Worm (Caenorhabditis elegans): ENCODE results near the gene ipla-1.

Gene ipla-1

DNA sequence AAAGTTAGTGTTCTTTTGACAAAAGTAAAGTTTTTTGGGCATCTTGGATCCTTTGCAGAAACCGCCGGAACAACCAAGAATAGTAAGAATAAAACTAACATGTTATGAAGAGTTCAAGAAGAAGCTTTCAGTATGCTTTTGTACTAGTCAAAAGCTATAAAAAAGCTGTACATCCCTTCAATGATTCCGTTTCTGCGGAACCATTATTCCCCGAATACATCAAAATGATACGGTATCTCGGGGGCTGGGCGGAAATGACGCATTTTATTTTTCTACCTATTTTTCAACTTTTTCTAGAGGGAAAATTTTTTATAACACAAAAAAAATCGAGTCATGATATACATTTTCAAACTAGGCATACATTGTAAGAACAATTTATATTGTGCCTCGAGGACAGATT is 18.5 kb upstream of the ipla-1 start, which contains the start of gene clec-138:
TSS of gene clec-138 (minus strand) at position 101 of the 400 bp plus-strand sequence.
- TF ChIP-seq tra-4 (tag; optimal IDR thresholded peaks at IDR 0.05) (no peak), ets-7 (tag; optimal IDR thresholded peaks at IDR 0.05) (no peak), sea-1 (GFP tag; conservative IDR thresholded peaks at IDR 0.05) (no peak), hmg-4 (GFP tag; optimal IDR thresholded peaks at IDR 0.05) (no peak), scrt-1 (GFP tag; IDR thresholded peaks at IDR 0.05) (no peak), hnd-1 (tag; optimal IDR thresholded peaks at IDR 0.05) (no peak), ama-1 (optimal IDR thresholded peaks at IDR 0.05) (no peak), tbx-37 (GFP tag; conservative IDR thresholded peaks at IDR 0.05) (no peak), hmbx-1 (tag; optimal IDR thresholded peaks at IDR 0.05) (no peak), tbx-11 (GFP tag; IDR thresholded peaks at IDR 0.05) (no peak), F13C5.2 (tag; optimal IDR thresholded peaks at IDR 0.05) (no peak), pes-1 (GFP tag; IDR thresholded peaks at IDR 0.05) (no peak), ceh-36 (tag; optimal IDR thresholded peaks at IDR 0.05) (no peak)

DNA sequence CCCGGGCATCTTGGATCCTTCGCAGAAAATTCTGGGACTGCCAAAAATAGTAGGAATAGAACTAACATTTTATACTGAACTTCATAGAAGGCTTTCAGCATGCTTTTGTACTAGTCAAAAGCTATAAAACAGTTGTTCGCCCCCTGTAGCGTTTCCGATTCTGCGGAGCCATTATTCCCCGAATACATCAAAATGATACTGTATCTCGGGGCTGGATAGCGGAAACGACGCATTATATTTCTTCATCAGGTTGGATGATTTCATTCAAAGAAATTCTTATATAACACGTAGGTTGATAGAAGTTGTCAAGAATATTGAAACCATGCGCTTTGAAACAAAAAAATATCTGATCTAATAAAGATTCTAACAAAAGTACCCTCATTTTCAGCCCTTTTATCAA is 16.8 kb upstream of the ipla-1 start, which contains the start of gene clec-137:
TSS of gene clec-137 (minus strand) at position 101 of the 400 bp plus-strand sequence.
- no peak for TF ChIP-seq sea-1 (GFP tag; conservative IDR thresholded peaks at IDR 0.05)
- no peak for TF ChIP-seq ceh-36 (tag; optimal IDR thresholded peaks at IDR 0.05)
- no peak for TF ChIP-seq tbx-11 (GFP tag; IDR thresholded peaks at IDR 0.05)
- TF ChIP-seq tra-4 (tag; optimal IDR thresholded peaks at IDR 0.05) = no peak
- no peak for TF ChIP-seq hmg-4 (GFP tag; optimal IDR thresholded peaks at IDR 0.05)
- TF ChIP-seq B0310.2 (tag; optimal IDR thresholded peaks at IDR 0.05) = no peak
- TF ChIP-seq scrt-1 (GFP tag; IDR thresholded peaks at IDR 0.05) = no peak
- TF ChIP-seq ets-7 (tag; optimal IDR thresholded peaks at IDR 0.05) = no peak
- TF ChIP-seq hmbx-1 (tag; optimal IDR thresholded peaks at IDR 0.05) = no peak
- no peak for TF ChIP-seq ceh-13 (GFP tag; optimal IDR thresholded peaks at IDR 0.05)
- TF ChIP-seq ama-1 (optimal IDR thresholded peaks at IDR 0.05) = no peak
- no peak for TF ChIP-seq tbx-37 (GFP tag; conservative IDR thresholded peaks at IDR 0.05)

DNA sequence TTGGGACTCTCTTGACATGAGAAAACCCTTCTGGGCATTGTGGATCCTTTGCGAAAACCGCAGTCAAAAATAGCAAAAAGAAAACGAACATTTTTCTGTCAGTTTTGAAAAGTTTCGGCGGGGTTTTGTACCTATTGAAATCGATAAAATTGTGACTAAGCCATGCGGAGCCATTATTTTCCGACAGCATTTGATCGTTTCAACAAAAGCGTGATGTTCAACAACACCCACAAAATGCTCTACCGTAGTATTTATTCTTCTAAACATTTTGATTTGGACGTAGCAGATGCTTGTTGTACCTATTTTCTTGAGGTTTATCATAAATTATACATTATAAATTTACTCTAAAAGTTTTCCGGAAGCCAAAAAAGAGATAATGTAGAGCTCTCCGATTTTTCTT is 15.3 kb upstream of the ipla-1 start, which contains the start of gene clec-136:
TSS of gene clec-136 (minus strand) at position 101 of the 400 bp plus-strand sequence.
- TF ChIP-seq ama-1 (optimal IDR thresholded peaks at IDR 0.05) = no peak

DNA sequence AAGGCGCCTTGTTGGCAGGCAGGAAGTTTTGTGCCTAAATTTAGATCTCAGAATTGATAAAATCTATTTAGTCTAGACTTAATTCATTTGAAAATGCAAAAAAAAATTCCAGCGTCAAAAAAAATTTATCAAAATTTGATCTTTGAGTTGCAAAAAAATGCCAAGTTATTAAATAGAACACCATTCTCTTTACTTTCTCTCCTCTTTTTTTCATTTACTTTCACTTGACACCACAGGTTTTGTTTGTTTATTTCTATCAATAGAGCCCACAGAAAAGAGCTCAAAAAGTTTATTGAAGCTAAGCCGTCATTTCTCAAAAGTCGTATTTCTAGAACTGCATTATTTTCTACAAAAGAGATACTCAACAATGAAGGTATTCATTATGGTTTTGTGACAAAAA is 11.5 kb upstream of the ipla-1 start, which contains the start of gene pqn-35:
TSS of gene pqn-35 (plus strand) at position 301 of the 400 bp plus-strand sequence.
- TF ChIP-seq tbx-37 (GFP tag; conservative IDR thresholded peaks at IDR 0.05) (no peak), ceh-36 (tag; optimal IDR thresholded peaks at IDR 0.05) (no peak), B0310.2 (tag; optimal IDR thresholded peaks at IDR 0.05) (no peak), ama-1 (optimal IDR thresholded peaks at IDR 0.05) (no peak), sea-1 (GFP tag; conservative IDR thresholded peaks at IDR 0.05) (no peak), ets-7 (tag; optimal IDR thresholded peaks at IDR 0.05) (no peak), hnd-1 (tag; optimal IDR thresholded peaks at IDR 0.05) (no peak), scrt-1 (GFP tag; IDR thresholded peaks at IDR 0.05) (no peak), tbx-11 (GFP tag; IDR thresholded peaks at IDR 0.05) (no peak), tra-4 (tag; optimal IDR thresholded peaks at IDR 0.05) (no peak), hmbx-1 (tag; optimal IDR thresholded peaks at IDR 0.05) (no peak), flt-1 (GFP tag; IDR thresholded peaks at IDR 0.05) (no peak), F13C5.2 (tag; optimal IDR thresholded peaks at IDR 0.05) (no peak), pes-1 (GFP tag; IDR thresholded peaks at IDR 0.05) (no peak), aly-1 (tag; optimal IDR thresholded peaks at IDR 0.05) (no peak), ceh-13 (GFP tag; optimal IDR thresholded peaks at IDR 0.05) (no peak)

DNA sequence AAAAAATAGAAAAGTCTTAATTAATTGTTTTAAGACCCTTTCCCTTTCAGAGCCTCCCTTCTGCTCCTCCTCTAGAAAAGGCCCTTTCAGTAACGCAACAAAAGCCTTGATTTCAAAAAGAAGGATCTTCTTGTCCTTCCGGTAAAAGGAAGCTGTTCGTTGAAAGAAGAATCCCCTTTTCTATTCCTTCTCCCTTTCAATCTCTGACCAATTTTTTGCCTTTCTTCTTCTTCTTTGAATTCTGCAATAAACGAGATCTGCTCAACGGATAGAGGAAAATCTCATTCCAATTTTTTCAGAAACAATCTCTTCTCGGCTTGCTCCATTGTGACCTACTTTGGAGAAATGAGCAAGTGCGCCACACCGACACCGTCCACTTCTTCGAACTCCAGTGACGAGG is 6.9 kb upstream of the ipla-1 start, which contains the start of gene F35D11.3:
TSS of gene F35D11.3 (plus strand) at position 300 of the 400 bp plus-strand sequence.
- no peak for TF ChIP-seq B0310.2 (tag; optimal IDR thresholded peaks at IDR 0.05)
- TF ChIP-seq ama-1 (optimal IDR thresholded peaks at IDR 0.05) = no peak
- TF ChIP-seq scrt-1 (GFP tag; IDR thresholded peaks at IDR 0.05) = no peak
- no peak for TF ChIP-seq tbx-37 (GFP tag; conservative IDR thresholded peaks at IDR 0.05)
- TF ChIP-seq ceh-36 (tag; optimal IDR thresholded peaks at IDR 0.05) = no peak
- TF ChIP-seq hmbx-1 (tag; optimal IDR thresholded peaks at IDR 0.05) = no peak
- TF ChIP-seq flt-1 (GFP tag; IDR thresholded peaks at IDR 0.05) = no peak
- TF ChIP-seq F13C5.2 (tag; optimal IDR thresholded peaks at IDR 0.05) = no peak
- no peak for TF ChIP-seq hmg-4 (GFP tag; optimal IDR thresholded peaks at IDR 0.05)
- no peak for TF ChIP-seq aly-1 (tag; optimal IDR thresholded peaks at IDR 0.05)
- no peak for TF ChIP-seq sea-1 (GFP tag; conservative IDR thresholded peaks at IDR 0.05)
- no peak for TF ChIP-seq tra-4 (tag; optimal IDR thresholded peaks at IDR 0.05)
- no peak for TF ChIP-seq ets-7 (tag; optimal IDR thresholded peaks at IDR 0.05)
- TF ChIP-seq hnd-1 (tag; optimal IDR thresholded peaks at IDR 0.05) = no peak
- no peak for TF ChIP-seq tbx-11 (GFP tag; IDR thresholded peaks at IDR 0.05)
- TF ChIP-seq pes-1 (GFP tag; IDR thresholded peaks at IDR 0.05) = no peak
- no peak for TF ChIP-seq ceh-13 (GFP tag; optimal IDR thresholded peaks at IDR 0.05)

DNA sequence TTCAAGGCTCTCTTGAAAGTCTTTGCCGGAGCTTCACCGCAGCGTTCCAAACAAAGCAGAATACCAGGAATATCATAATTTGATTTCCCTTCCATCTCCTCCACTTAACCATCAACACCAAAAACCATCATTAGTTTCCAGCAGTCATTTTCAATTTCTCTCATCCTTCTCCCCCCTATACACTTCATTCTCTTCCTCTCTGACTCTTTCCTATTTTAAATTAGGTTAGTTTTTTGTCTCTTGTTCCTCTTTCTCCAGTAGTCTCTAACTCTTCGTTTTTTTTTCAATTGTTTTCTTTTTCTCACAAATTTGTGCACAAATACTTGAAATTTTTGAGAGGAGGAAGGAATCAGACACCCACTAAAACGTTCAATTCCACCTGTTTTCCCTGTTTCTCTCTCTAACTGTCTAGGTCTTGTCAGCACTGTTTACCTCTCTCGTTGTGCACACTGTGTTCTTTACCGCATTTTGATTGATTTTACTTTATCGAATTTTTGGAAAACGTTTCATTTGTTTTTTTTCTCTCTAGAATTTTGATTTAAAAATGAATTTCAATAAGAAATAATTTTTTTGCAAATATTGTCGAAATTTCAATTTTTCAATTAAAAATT is 5.6 kb upstream of the ipla-1 start:
- no peak for TF ChIP-seq tbx-11 (GFP tag; IDR thresholded peaks at IDR 0.05)
- TF ChIP-seq hmbx-1 (tag; optimal IDR thresholded peaks at IDR 0.05) = no peak
- no peak for TF ChIP-seq hmg-4 (GFP tag; optimal IDR thresholded peaks at IDR 0.05)
- TF ChIP-seq B0310.2 (tag; optimal IDR thresholded peaks at IDR 0.05) = no peak
- TF ChIP-seq ceh-13 (GFP tag; optimal IDR thresholded peaks at IDR 0.05) = no peak
- no peak for TF ChIP-seq ets-7 (tag; optimal IDR thresholded peaks at IDR 0.05)
- TF ChIP-seq flt-1 (GFP tag; IDR thresholded peaks at IDR 0.05) = no peak
- TF ChIP-seq sea-1 (GFP tag; conservative IDR thresholded peaks at IDR 0.05) = no peak
- no peak for TF ChIP-seq pes-1 (GFP tag; IDR thresholded peaks at IDR 0.05)
- no peak for TF ChIP-seq hnd-1 (tag; optimal IDR thresholded peaks at IDR 0.05)
- TF ChIP-seq scrt-1 (GFP tag; IDR thresholded peaks at IDR 0.05) = no peak
- no peak for TF ChIP-seq tbx-37 (GFP tag; conservative IDR thresholded peaks at IDR 0.05)
- no peak for TF ChIP-seq tra-4 (tag; optimal IDR thresholded peaks at IDR 0.05)
- no peak for TF ChIP-seq ama-1 (optimal IDR thresholded peaks at IDR 0.05)
- TF ChIP-seq ceh-36 (tag; optimal IDR thresholded peaks at IDR 0.05) = no peak
- no peak for TF ChIP-seq F13C5.2 (tag; optimal IDR thresholded peaks at IDR 0.05)
- TF ChIP-seq aly-1 (tag; optimal IDR thresholded peaks at IDR 0.05) = no peak

DNA sequence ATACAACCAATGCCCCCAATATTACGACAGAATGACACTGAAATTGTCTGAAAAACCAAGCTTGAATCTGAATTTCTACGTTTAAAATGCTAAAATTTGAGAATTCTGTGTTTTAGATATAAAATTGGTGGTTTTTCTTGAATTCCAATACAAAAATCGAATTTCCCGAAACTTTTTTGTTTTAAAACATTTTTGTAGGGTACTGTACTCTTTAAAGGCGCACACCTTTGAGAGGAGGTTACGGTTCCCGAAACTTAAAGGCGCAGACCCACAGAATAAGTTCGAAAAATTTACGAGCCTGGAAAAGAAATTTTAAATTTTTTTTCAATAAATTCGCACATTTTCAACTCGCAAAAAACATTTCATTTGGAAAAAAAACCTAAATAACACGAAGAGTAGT is 3.5 kb upstream of the ipla-1 start:
- TF ChIP-seq hnd-1 (tag; optimal IDR thresholded peaks at IDR 0.05) = no peak
- no peak for TF ChIP-seq tbx-11 (GFP tag; IDR thresholded peaks at IDR 0.05)
- TF ChIP-seq ceh-13 (GFP tag; optimal IDR thresholded peaks at IDR 0.05) = no peak
